Worm (Caenorhabditis elegans) whole organism, L4 larva: ENCODE measurements around the gene sqt-2.

Experiments used
- D1046.2 ChIP-seq: fragments of 200-800 bp; sonication (Bioruptor generic); IDR thresholded peaks from 2 replicates; pipeline ENCODE4 v1.3.6; 2022; ENCODE audit warnings: missing genetic modification characterization, missing compliant biosample characterization
- F10B5.3 ChIP-seq: sonication (generic microtip); optimal IDR thresholded peaks from 2 replicates; lab custom pipeline; 2016; ENCODE audit warnings: mild to moderate bottlenecking, missing genetic modification characterization, missing compliant biosample characterization
- T20F7.1 ChIP-seq: fragments of 200-800 bp; sonication (Bioruptor generic); optimal IDR thresholded peaks from 2 replicates; lab custom pipeline; 2018; ENCODE audit warnings: mild to moderate bottlenecking, missing genetic modification characterization, missing compliant biosample characterization
- Y5F2A.4 ChIP-seq: fragments of 200-800 bp; sonication (Bioruptor generic); optimal IDR thresholded peaks from 2 replicates; lab custom pipeline; 2018; ENCODE audit warnings: mild to moderate bottlenecking, missing genetic modification characterization, missing compliant biosample characterization
- aha-1 ChIP-seq: fragments of 150-350 bp; peaks from one replicate; lab custom pipeline; 2014; ENCODE audit warnings: missing biosample characterization, missing genetic modification characterization
- aly-2 ChIP-seq: sonication (generic microtip); optimal IDR thresholded peaks from 2 replicates; lab custom pipeline; 2018; ENCODE audit warnings: missing biosample characterization, missing genetic modification characterization
- arid-1 ChIP-seq: fragments of 200-800 bp; sonication (Bioruptor generic); conservative IDR thresholded peaks from 2 replicates; pipeline ENCODE4 v1.3.6; 2022; ENCODE audit warnings: missing genetic modification reagents, missing genetic modification characterization, missing compliant biosample characterization
- ceh-28 ChIP-seq: fragments of 150-350 bp; optimal IDR thresholded peaks from 2 replicates; lab custom pipeline; 2014; ENCODE audit warnings: missing biosample characterization, missing genetic modification reagents, missing genetic modification characterization
- ceh-44 ChIP-seq: fragments of 200-800 bp; sonication (Bioruptor generic); IDR thresholded peaks from 2 replicates; pipeline ENCODE4 v1.3.6; 2022; ENCODE audit warnings: missing genetic modification reagents, missing genetic modification characterization, missing compliant biosample characterization
- ceh-82 ChIP-seq: sonication (generic microtip); optimal IDR thresholded peaks from 2 replicates; lab custom pipeline; 2017; ENCODE audit warnings: missing biosample characterization, missing genetic modification characterization
- ces-1 ChIP-seq: fragments of 150-350 bp; sonication (generic microtip); optimal IDR thresholded peaks from 4 replicates; lab custom pipeline; 2014; ENCODE audit warnings: missing biosample characterization, missing genetic modification reagents, missing genetic modification characterization
- cey-2 ChIP-seq: sonication (generic microtip); optimal IDR thresholded peaks from 3 replicates; lab custom pipeline; 2017; ENCODE audit warnings: missing genetic modification characterization, mild to moderate bottlenecking, missing compliant biosample characterization, antibody characterized with exemption, borderline replicate concordance; ENCODE audit not compliant: insufficient read depth
- daf-12 ChIP-seq: fragments of 150-350 bp; optimal IDR thresholded peaks from 2 replicates; lab custom pipeline; 2014; ENCODE audit warnings: missing biosample characterization, missing genetic modification reagents, missing genetic modification characterization
- daf-19 ChIP-seq: fragments of 200-800 bp; sonication (Bioruptor generic); conservative IDR thresholded peaks from 2 replicates; pipeline ENCODE4 v1.3.6; 2022; ENCODE audit warnings: missing genetic modification characterization, missing compliant biosample characterization
- daf-8 ChIP-seq: fragments of 200-800 bp; sonication (Bioruptor generic); IDR thresholded peaks from 2 replicates; pipeline ENCODE4 v1.3.6; 2022; ENCODE audit warnings: missing genetic modification characterization, missing compliant biosample characterization
- dmd-8 ChIP-seq: fragments of 200-800 bp; sonication (Bioruptor generic); IDR thresholded peaks from 2 replicates; pipeline ENCODE4 v1.3.6; 2022; ENCODE audit warnings: missing genetic modification characterization, missing compliant biosample characterization
- dmd-9 ChIP-seq: fragments of 200-800 bp; sonication (Bioruptor generic); IDR thresholded peaks from 2 replicates; pipeline ENCODE4 v1.3.6; 2022; ENCODE audit warnings: missing genetic modification reagents, missing genetic modification characterization, missing compliant biosample characterization
- dpl-1 ChIP-seq: fragments of 150-350 bp; optimal IDR thresholded peaks from 2 replicates; lab custom pipeline; 2014; ENCODE audit warnings: missing biosample characterization, missing genetic modification reagents, missing genetic modification characterization
- egl-27 ChIP-seq: sonication (generic microtip); optimal IDR thresholded peaks from 3 replicates; lab custom pipeline; 2017; ENCODE audit warnings: missing biosample characterization, missing genetic modification reagents, missing genetic modification characterization
- gei-8 ChIP-seq: fragments of 200-800 bp; sonication (Bioruptor generic); optimal IDR thresholded peaks from 2 replicates; lab custom pipeline; 2018; ENCODE audit warnings: mild to moderate bottlenecking, missing genetic modification characterization, missing compliant biosample characterization
- lin-13 ChIP-seq: fragments of 150-350 bp; optimal IDR thresholded peaks from 2 replicates; lab custom pipeline; 2014; ENCODE audit warnings: missing biosample characterization, missing genetic modification reagents, missing genetic modification characterization
- lin-38 ChIP-seq: fragments of 200-800 bp; sonication (Bioruptor generic); IDR thresholded peaks from 2 replicates; pipeline ENCODE4 v1.3.6; 2022; ENCODE audit warnings: missing genetic modification reagents, missing genetic modification characterization, missing compliant biosample characterization
- madf-5 ChIP-seq, 2 experiments: fragments of 200-800 bp; sonication (Bioruptor generic); IDR thresholded peaks; 2 replicates each; pipeline ENCODE4 v1.3.6; 2022; ENCODE audit warnings: missing compliant biosample characterization in 2 of 2, missing genetic modification characterization in 2 of 2
- mxl-3 ChIP-seq: fragments of 200-800 bp; sonication (Bioruptor generic); optimal IDR thresholded peaks from 2 replicates; lab custom pipeline; 2018; ENCODE audit warnings: mild to moderate bottlenecking, missing genetic modification characterization, missing compliant biosample characterization
- nhr-10 ChIP-seq: fragments of 150-350 bp; optimal IDR thresholded peaks from 2 replicates; lab custom pipeline; 2014; ENCODE audit warnings: missing biosample characterization, missing genetic modification characterization
- nhr-102 ChIP-seq: sonication (generic microtip); optimal IDR thresholded peaks from 2 replicates; lab custom pipeline; 2016; ENCODE audit warnings: mild to moderate bottlenecking, missing genetic modification characterization, moderate library complexity, missing compliant biosample characterization
- nhr-25 ChIP-seq: sonication (generic microtip); optimal IDR thresholded peaks from 2 replicates; lab custom pipeline; 2017; ENCODE audit warnings: missing genetic modification characterization, mild to moderate bottlenecking, missing compliant biosample characterization, antibody characterized with exemption, moderate library complexity, borderline replicate concordance; ENCODE audit not compliant: insufficient read depth
- nhr-28 ChIP-seq: fragments of 150-350 bp; optimal IDR thresholded peaks from 2 replicates; lab custom pipeline; 2014; ENCODE audit warnings: missing biosample characterization, missing genetic modification characterization
- nhr-42 ChIP-seq: fragments of 200-800 bp; sonication (Bioruptor generic); IDR thresholded peaks from 2 replicates; pipeline ENCODE4 v1.3.6; 2022; ENCODE audit warnings: missing genetic modification characterization, missing compliant biosample characterization
- nhr-77 ChIP-seq: fragments of 150-350 bp; optimal IDR thresholded peaks from 2 replicates; lab custom pipeline; 2014; ENCODE audit warnings: missing biosample characterization, missing genetic modification characterization
- pha-4 ChIP-seq, 2 experiments: fragments of 150-350 bp in 1 of 2; fragments of 200-800 bp in 1 of 2; sonication (Bioruptor generic) in 1 of 2; IDR thresholded peaks in 1 of 2; optimal IDR thresholded peaks in 1 of 2; 2 replicates each; pipeline versions ENCODE4 v1.3.6 to Lab custom; 2014 to 2022; ENCODE audit warnings: missing genetic modification characterization in 2 of 2, missing genetic modification reagents in 2 of 2, missing biosample characterization in 1 of 2, missing compliant biosample characterization in 1 of 2
- rbr-2 ChIP-seq: sonication (generic microtip); optimal IDR thresholded peaks from 2 replicates; lab custom pipeline; 2016; ENCODE audit warnings: missing genotype, missing genetic modification characterization, missing compliant biosample characterization
- saeg-2 ChIP-seq: fragments of 200-800 bp; sonication (Bioruptor generic); IDR thresholded peaks from 2 replicates; pipeline ENCODE4 v1.3.6; 2022; ENCODE audit warnings: missing genetic modification reagents, missing genetic modification characterization, missing compliant biosample characterization
- sdz-12 ChIP-seq: fragments of 200-800 bp; sonication (Bioruptor generic); optimal IDR thresholded peaks from 2 replicates; lab custom pipeline; 2018; ENCODE audit warnings: mild to moderate bottlenecking, missing genetic modification characterization, missing compliant biosample characterization
- spr-3 ChIP-seq: fragments of 200-800 bp; sonication (Bioruptor generic); optimal IDR thresholded peaks from 2 replicates; lab custom pipeline; 2018; ENCODE audit warnings: mild to moderate bottlenecking, missing genetic modification characterization, missing compliant biosample characterization
- unc-130 ChIP-seq: sonication (generic microtip); optimal IDR thresholded peaks from 2 replicates; lab custom pipeline; 2016; ENCODE audit warnings: missing genetic modification reagents, missing genetic modification characterization, missing compliant biosample characterization
- zfp-2 ChIP-seq: sonication (generic microtip); optimal IDR thresholded peaks from 2 replicates; lab custom pipeline; 2016; ENCODE audit warnings: mild to moderate bottlenecking, missing genetic modification characterization, missing compliant biosample characterization

The sqt-2 gene

ce11 chrII:37213-37612 lies 14.1 kb downstream of the sqt-2 start, which contains the start of gene F23F1.6:
F23F1.6 (minus strand) TSS chrII:37313.
- TF ChIP-seq spr-3 (GFP tag; lab: Kevin White, UChicago), result no peak
- no peak for TF ChIP-seq dmd-8 (GFP tag; lab: Robert Waterston, UW)
- no peak for TF ChIP-seq nhr-42 (GFP tag; lab: Robert Waterston, UW)
- no peak for TF ChIP-seq arid-1 (GFP tag; lab: Robert Waterston, UW)
- no peak for TF ChIP-seq cey-2 (tag; lab: Kevin White, UChicago)
- no peak for TF ChIP-seq rbr-2 (tag; lab: Kevin White, UChicago)
- TF ChIP-seq unc-130 (GFP tag; lab: Kevin White, UChicago), result no peak
- TF ChIP-seq ceh-44 (GFP tag; lab: Robert Waterston, UW), result no peak
- no peak for TF ChIP-seq egl-27 (tag; lab: Kevin White, UChicago)
- no peak for TF ChIP-seq saeg-2 (GFP tag; lab: Robert Waterston, UW)
- no peak for TF ChIP-seq lin-13 (GFP tag; lab: Kevin White, UChicago)
- TF ChIP-seq madf-5 (GFP tag; IDR thresholded peaks at IDR 0.05; lab: Robert Waterston, UW), result no peak
- TF ChIP-seq Y5F2A.4 (GFP tag; lab: Kevin White, UChicago), result no peak
- TF ChIP-seq aha-1, result no peak
- no peak for TF ChIP-seq zfp-2
- no peak for TF ChIP-seq nhr-77 (tag; lab: Kevin White, UChicago)
- TF ChIP-seq daf-8 (GFP tag; lab: Robert Waterston, UW), result no peak
- TF ChIP-seq mxl-3 (GFP tag; lab: Kevin White, UChicago), result no peak
- TF ChIP-seq nhr-28, result no peak
- TF ChIP-seq daf-12 (tag; lab: Kevin White, UChicago), result no peak
- TF ChIP-seq, all 104 proteins: peak for 0

- TF ChIP-seq zfp-2 (no peak), dmd-9 (no peak), ceh-28 (tag; lab: Kevin White, UChicago) (no peak), nhr-10 (tag; lab: Kevin White, UChicago) (no peak), rbr-2 (tag; lab: Kevin White, UChicago) (no peak), aly-2 (tag; lab: Kevin White, UChicago) (no peak), ces-1 (no peak), mxl-3 (GFP tag; lab: Kevin White, UChicago) (no peak), daf-19 (GFP tag; lab: Robert Waterston, UW) (no peak), F10B5.3 (no peak)
Observed at ce11 chrII:39437-39836, 16.3 kb downstream of the sqt-2 start, which contains the start of gene spp-24. spp-24 (minus strand) TSS chrII:39537.

- no peak for TF ChIP-seq Y5F2A.4 (GFP tag; lab: Kevin White, UChicago)
- TF ChIP-seq T20F7.1 (GFP tag; lab: Kevin White, UChicago), result peak; percentile 14
- no peak for TF ChIP-seq sdz-12 (GFP tag; lab: Kevin White, UChicago)
- no peak for TF ChIP-seq ceh-82
- TF ChIP-seq pha-4 (GFP tag; IDR thresholded peaks at IDR 0.05; lab: Robert Waterston, UW), result peak; percentile 35; the same call in 1 of the 2 replicates
- TF ChIP-seq pha-4 (tag; optimal IDR thresholded peaks at IDR 0.05; lab: Kevin White, UChicago), result no peak
- TF ChIP-seq lin-38 (GFP tag; lab: Robert Waterston, UW), result peak; percentile 58
- TF ChIP-seq nhr-25, result no peak
- peak; percentile 13 for TF ChIP-seq nhr-102
- TF ChIP-seq D1046.2, result no peak
- TF ChIP-seq dpl-1 (GFP tag; lab: Kevin White, UChicago), result no peak
- TF ChIP-seq unc-130 (GFP tag; lab: Kevin White, UChicago), result no peak
- no peak for TF ChIP-seq aly-2 (tag; lab: Kevin White, UChicago)
- no peak for TF ChIP-seq gei-8
Observed at ce11 chrII:41914-42313, 18.8 kb downstream of the sqt-2 start, which contains the start of gene F23F1.10. F23F1.10 (minus strand) TSS chrII:41982.
